Fruit fly (Drosophila melanogaster) whole organism: ENCODE results near the gene CG9107.

ENCODE experiments used
- CG8478 ChIP-seq: fragments of >200 bp; optimal IDR thresholded peaks from 2 replicates; lab custom pipeline; 2018; ENCODE audit warnings: inconsistent platforms
- Dll ChIP-seq: fragments of >200 bp; optimal IDR thresholded peaks from 2 replicates; lab custom pipeline; 2017
- EcR ChIP-seq, 2 experiments: fragments of >200 bp; optimal IDR thresholded peaks; 2 replicates each; lab custom pipeline; 2017; ENCODE audit warnings: missing biosample characterization in 2 of 2, missing genetic modification characterization in 2 of 2, missing genetic modification reagents in 2 of 2
- pan ChIP-seq: fragments of >200 bp; optimal IDR thresholded peaks from 2 replicates; lab custom pipeline; 2017
- psq ChIP-seq: fragments of >200 bp; optimal IDR thresholded peaks from 2 replicates; lab custom pipeline; 2017
- usp ChIP-seq: fragments of >200 bp; optimal IDR thresholded peaks from 2 replicates; lab custom pipeline; 2017; ENCODE audit warnings: missing biosample characterization, missing genetic modification characterization, mixed read lengths

DNA sequence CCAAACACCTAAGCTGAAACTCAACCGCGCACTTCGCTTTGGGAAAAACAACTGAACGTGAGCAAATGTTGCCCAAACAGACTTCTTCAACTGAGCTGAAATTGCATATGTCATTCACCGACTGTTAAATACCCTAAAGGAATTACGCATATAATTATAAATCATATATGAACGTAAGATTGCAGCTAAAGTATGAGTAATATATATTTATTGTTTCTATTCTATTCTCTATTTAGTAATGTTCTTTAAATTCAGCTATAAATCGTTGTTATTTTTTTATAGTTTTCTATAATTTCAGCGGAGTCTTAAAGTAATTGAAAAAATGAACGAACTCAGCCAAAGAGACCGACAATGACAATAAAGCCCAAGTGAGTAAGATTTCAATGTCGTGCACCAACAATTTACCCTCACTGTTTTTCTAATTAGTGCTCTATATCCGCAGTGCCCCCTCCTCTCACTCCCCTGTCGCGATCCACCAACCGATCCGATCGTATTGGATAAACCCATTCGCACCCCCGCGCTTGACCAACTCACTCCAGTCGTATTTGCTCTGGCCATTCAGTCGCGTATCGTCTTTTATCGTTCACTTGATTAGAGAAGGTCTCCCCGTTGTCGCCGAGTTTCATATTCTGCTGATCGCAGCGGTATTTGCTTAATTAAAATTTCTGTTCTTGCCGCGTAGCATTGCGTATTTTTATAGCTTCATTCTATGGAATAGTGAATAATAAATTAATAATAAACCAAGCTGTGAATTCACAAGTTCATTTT lies 11.9 kb downstream of the CG9107 start, which contains the start of gene CG9098:
- TF ChIP-seq psq (lab: Kevin White, UChicago): no peak
- TF ChIP-seq pan (lab: Kevin White, UChicago): no peak
- TF ChIP-seq CG8478 (lab: Kevin White, UChicago): no peak
- no peak for TF ChIP-seq Dll (lab: Kevin White, UChicago)
- no peak for TF ChIP-seq EcR (GFP tag; optimal IDR thresholded peaks at IDR 0.05; lab: Kevin White, UChicago)
- TF ChIP-seq usp (GFP tag; lab: Kevin White, UChicago): no peak
